Fruit fly (Drosophila melanogaster) whole organism, prepupa: ENCODE results near the gene twy.

Source experiments
- Blimp-1 ChIP-seq: fragments of 200-800 bp; sonication (Bioruptor generic); optimal IDR thresholded peaks from 3 replicates; lab custom pipeline; 2017; ENCODE audit warnings: missing biosample characterization, missing genetic modification characterization, mild to moderate bottlenecking, moderate library complexity, missing genetic modification reagents
- eg ChIP-seq: fragments of 200-800 bp; sonication (Bioruptor generic); IDR thresholded peaks from 3 replicates; pipeline ENCODE4 v1.3.6; 2022; ENCODE audit warnings: missing biosample characterization, missing genetic modification characterization
- ss ChIP-seq, 2 experiments: fragments of 200-800 bp; sonication (Bioruptor generic); optimal IDR thresholded peaks; 2 replicates in 1 of 2; 3 replicates in 1 of 2; lab custom pipeline; 2017 to 2018; ENCODE audit warnings: mild to moderate bottlenecking in 2 of 2, missing biosample characterization in 2 of 2, missing genetic modification characterization in 2 of 2, moderate library complexity in 1 of 2

DNA sequence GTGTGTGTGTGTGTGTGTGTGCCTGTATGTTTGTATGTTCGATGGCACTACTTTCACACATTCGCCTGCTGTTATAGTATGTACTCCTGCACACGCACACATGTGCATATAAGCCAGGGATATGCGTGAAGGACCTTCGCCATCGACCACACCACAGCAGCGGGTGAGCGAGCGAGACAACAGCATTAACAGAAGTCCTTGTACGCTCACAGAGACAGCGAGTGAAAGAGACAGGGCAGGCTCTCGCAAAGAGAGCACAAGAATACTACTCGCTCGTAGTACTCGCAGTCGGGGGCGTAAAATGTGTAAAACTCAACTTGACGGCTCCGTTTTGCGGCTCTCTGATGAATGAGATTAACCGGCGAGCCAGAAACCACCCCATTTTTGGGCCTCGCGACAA lies 28.2 kb downstream of the twy start:
- TF ChIP-seq Blimp-1 (GFP tag; lab: Kevin White, UChicago) (no peak), ss (GFP tag; optimal IDR thresholded peaks at IDR 0.05; lab: Kevin White, UChicago) (no peak), eg (GFP tag; lab: Robert Waterston, UW) (no peak)
